Fruit fly (Drosophila melanogaster): ENCODE results near the gene Sfp87B.

dm6 chr3R:12302915-12303314 is 30.0 kb downstream of the Sfp87B start:
- TF ChIP-seq lz (GFP tag; optimal IDR thresholded peaks at IDR 0.05), result no peak
- TF ChIP-seq pdm3 (GFP tag; optimal IDR thresholded peaks at IDR 0.05), result no peak
